Worm (Caenorhabditis elegans) whole organism, L2 larva: Measurements from ENCODE around the gene Y22D7AL.15.

Experiments used
- egl-27 ChIP-seq: sonication (generic microtip); optimal IDR thresholded peaks from 3 replicates; lab custom pipeline; 2017; ENCODE audit warnings: missing biosample characterization, missing genetic modification reagents, missing genetic modification characterization
- nhr-11 ChIP-seq: fragments of 150-350 bp; optimal IDR thresholded peaks from 2 replicates; lab custom pipeline; 2014; ENCODE audit warnings: missing biosample characterization, missing genetic modification characterization
- skn-1 ChIP-seq: sonication (generic microtip); optimal IDR thresholded peaks from 2 replicates; lab custom pipeline; 2017; ENCODE audit warnings: missing biosample characterization, missing genetic modification characterization

- TF ChIP-seq nhr-11 (no peak), egl-27 (tag; lab: Kevin White, UChicago) (no peak), skn-1 (tag; lab: Kevin White, UChicago) (no peak)
Observed at ce11 chrIII:1622329-1622728, 37.3 kb downstream of the Y22D7AL.15 start.
